Fruit fly (Drosophila melanogaster) S2 (cell line): Measurements from ENCODE around the gene CG14655.

ENCODE experiments used
- CG8478 ChIP-seq: fragments of >200 bp; optimal IDR thresholded peaks from 2 replicates; lab custom pipeline; 2018
- CTCF ChIP-seq, 2 experiments: fragments of >200 bp; optimal IDR thresholded peaks; 2 replicates each; lab custom pipeline; 2018

dm6 chr3R:4747292-4747691 is 32.8 kb downstream of the CG14655 start:
- no peak for TF ChIP-seq CTCF (optimal IDR thresholded peaks at IDR 0.05; lab: Kevin White, UChicago)
- no peak for TF ChIP-seq CG8478 (lab: Kevin White, UChicago)
